Fruit fly (Drosophila melanogaster): ENCODE data around the gene grn.

Gene grn

DNA sequence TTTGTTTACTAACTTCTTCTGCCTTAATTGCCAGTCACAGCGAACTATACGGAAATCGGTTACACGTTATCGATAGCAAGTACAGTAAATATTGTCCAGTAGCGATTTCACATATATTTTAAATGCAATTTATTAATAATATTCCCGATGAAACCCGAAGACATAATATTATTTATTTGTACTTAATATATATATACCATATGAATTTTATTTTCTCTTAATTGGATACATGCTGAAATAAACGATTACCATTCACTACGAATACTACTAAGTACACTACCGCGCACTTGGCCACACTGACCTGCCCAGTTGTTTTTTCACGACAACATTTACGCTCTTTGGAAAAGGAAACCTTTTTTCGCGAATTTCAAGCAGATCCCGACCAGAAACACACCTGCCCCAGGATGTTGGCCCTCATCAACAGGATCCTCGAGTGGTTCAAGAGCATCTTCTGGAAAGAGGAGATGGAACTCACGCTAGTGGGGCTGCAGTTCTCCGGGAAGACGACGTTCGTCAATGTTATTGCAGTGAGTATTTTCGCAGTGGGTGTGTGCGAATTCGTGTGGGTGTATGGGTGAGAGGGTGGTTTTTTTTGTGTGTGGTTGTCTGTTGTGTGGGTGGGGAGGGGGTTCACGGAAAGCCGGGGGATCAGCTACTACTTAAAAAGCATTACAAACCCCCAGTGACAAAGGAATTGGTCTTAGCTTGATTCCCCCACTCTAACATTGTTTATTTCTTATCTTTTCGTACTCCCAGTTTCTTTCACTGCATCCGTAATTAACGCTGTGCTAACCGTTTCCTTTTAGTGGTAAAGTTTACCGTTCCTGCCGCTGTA lies 54.7 kb downstream of the grn start, which contains the start of the genes CG9667 and Arl8 (continued):
- peak in 1 of 2 experiments; percentile 74 for TF ChIP-seq Eip74EF (GFP tag; optimal IDR thresholded peaks at IDR 0.05)
- no peak for TF ChIP-seq aop (GFP tag; IDR thresholded peaks at IDR 0.05)
- no peak for TF ChIP-seq CG5180 (GFP tag; optimal IDR thresholded peaks at IDR 0.05)
- TF ChIP-seq Xrp1 (GFP tag; IDR thresholded peaks at IDR 0.05), result peak; percentile 70; the same call in 1 of the 2 replicates
- peak; percentile 14 for TF ChIP-seq CG8281 (tag; optimal IDR thresholded peaks at IDR 0.05)
- TF ChIP-seq CG3163 (GFP tag; optimal IDR thresholded peaks at IDR 0.05), result no peak
- peak; percentile 72 for TF ChIP-seq CG2678 (tag; optimal IDR thresholded peaks at IDR 0.05)
- no peak for TF ChIP-seq CG14860 (GFP tag; IDR thresholded peaks at IDR 0.05; ENCODE audit: partially characterized antibody)
- TF ChIP-seq Drgx (GFP tag; IDR thresholded peaks at IDR 0.05), result 0 out of 2 replicates have a peak, but pooled peaks have one; percentile 26
- TF ChIP-seq nerfin-2 (GFP tag; IDR thresholded peaks at IDR 0.05; ENCODE audit: partially characterized antibody), result no peak; the same call in 1 of the 2 replicates
- peak; percentile 72; the same call in 3 of the 4 replicates for TF ChIP-seq Gug (GFP tag; IDR thresholded peaks at IDR 0.05)
- TF ChIP-seq Nf-YC (tag; optimal IDR thresholded peaks at IDR 0.05), result peak; percentile 66
- peak in 1 of 2 experiments; percentile 19 for TF ChIP-seq chif (GFP tag; optimal IDR thresholded peaks at IDR 0.05)
- TF ChIP-seq CG12391 (tag; optimal IDR thresholded peaks at IDR 0.05), result peak; percentile 84
- no peak for TF ChIP-seq slp2 (GFP tag; optimal IDR thresholded peaks at IDR 0.05)
- no peak for TF ChIP-seq CG16863 (GFP tag; optimal IDR thresholded peaks at IDR 0.05)
- TF ChIP-seq CG6854 (GFP tag; optimal IDR thresholded peaks at IDR 0.05), result no peak
- TF ChIP-seq Ada2b (GFP tag; IDR thresholded peaks at IDR 0.05), result peak; percentile 55; the same call in 1 of the 2 replicates
- TF ChIP-seq CG12236 (GFP tag; optimal IDR thresholded peaks at IDR 0.05), result no peak
- no peak for TF ChIP-seq jing (GFP tag; optimal IDR thresholded peaks at IDR 0.05)
- no peak for TF ChIP-seq usp (GFP tag; optimal IDR thresholded peaks at IDR 0.05)
- TF ChIP-seq zf30C (GFP tag; optimal IDR thresholded peaks at IDR 0.05), result peak; percentile 6
- TF ChIP-seq Vsx1 (GFP tag; optimal IDR thresholded peaks at IDR 0.05), result peak; percentile 10
- peak; percentile 33 for TF ChIP-seq kni (GFP tag; optimal IDR thresholded peaks at IDR 0.05)
- TF ChIP-seq crol (GFP tag; IDR thresholded peaks at IDR 0.05), result peak; percentile 34; the same call in 1 of the 2 replicates
- peak; percentile 71 for TF ChIP-seq CG30403 (GFP tag; optimal IDR thresholded peaks at IDR 0.05)
- TF ChIP-seq Myb (GFP tag; optimal IDR thresholded peaks at IDR 0.05), result no peak
- TF ChIP-seq Sry-δ (GFP tag; optimal IDR thresholded peaks at IDR 0.05), result no peak
- peak; percentile 53 for TF ChIP-seq CG18764 (GFP tag; optimal IDR thresholded peaks at IDR 0.05)
- TF ChIP-seq HLHmδ (GFP tag; optimal IDR thresholded peaks at IDR 0.05), result no peak
- TF ChIP-seq crp (GFP tag; optimal IDR thresholded peaks at IDR 0.05), result peak in 1 of 2 experiments; percentile 59
- no peak for TF ChIP-seq Optix (GFP tag; IDR thresholded peaks at IDR 0.05)
- TF ChIP-seq dpn (GFP tag; optimal IDR thresholded peaks at IDR 0.05), result peak in 1 of 2 experiments; percentile 70
- peak; percentile 76 for TF ChIP-seq CG32772 (GFP tag; IDR thresholded peaks at IDR 0.05)
- TF ChIP-seq dan (GFP tag; IDR thresholded peaks at IDR 0.05), result no peak
- TF ChIP-seq Trl (optimal IDR thresholded peaks at IDR 0.05), result peak in 1 of 2 experiments; percentile 37
- TF ChIP-seq Trl (GFP tag; optimal IDR thresholded peaks at IDR 0.05), result no peak
- peak; percentile 81 for TF ChIP-seq Med (GFP tag)
- TF ChIP-seq fd64A (GFP tag; optimal IDR thresholded peaks at IDR 0.05), result no peak
- TF ChIP-seq Side (GFP tag; optimal IDR thresholded peaks at IDR 0.05), result no peak
- TF ChIP-seq CG15269 (tag; optimal IDR thresholded peaks at IDR 0.05), result peak; percentile 66
- TF ChIP-seq ci (GFP tag; IDR thresholded peaks at IDR 0.05), result no peak
- no peak for TF ChIP-seq Sry-β (GFP tag; optimal IDR thresholded peaks at IDR 0.05)
- peak; percentile 86 for TF ChIP-seq CG8290 (GFP tag; optimal IDR thresholded peaks at IDR 0.05)
- TF ChIP-seq CG8290 (tag; optimal IDR thresholded peaks at IDR 0.05), result peak; percentile 10 to 11
- no peak for TF ChIP-seq Rx (GFP tag; IDR thresholded peaks at IDR 0.05)
- TF ChIP-seq CG9817 (tag; optimal IDR thresholded peaks at IDR 0.05), result peak; percentile 76
- peak in 1 of 2 experiments; percentile 68 for TF ChIP-seq bsh (GFP tag; optimal IDR thresholded peaks at IDR 0.05)
- TF ChIP-seq dati (GFP tag; IDR thresholded peaks at IDR 0.05), result no peak

Data from whole organism, embryonic.